Worm (Caenorhabditis elegans) whole organism, young adult: ENCODE measurements around the gene dmd-5.
A peak's percentile ranks its signal among the peaks of the same experiment; 100 is the strongest.

Experiments
- B0261.1 ChIP-seq: sonication (generic microtip); optimal IDR thresholded peaks from 2 replicates; lab custom pipeline; 2016; ENCODE audit warnings: mild to moderate bottlenecking, missing genetic modification characterization, moderate library complexity, missing compliant biosample characterization
- B0336.3 ChIP-seq: fragments of 200-800 bp; sonication (Bioruptor generic); IDR thresholded peaks from 2 replicates; pipeline ENCODE4 v1.3.6; 2022; ENCODE audit warnings: missing genetic modification characterization, missing compliant biosample characterization
- C06A6.2 ChIP-seq: fragments of 200-800 bp; sonication (Bioruptor generic); conservative IDR thresholded peaks from 2 replicates; pipeline ENCODE4 v1.3.6; 2022; ENCODE audit warnings: missing genetic modification characterization, missing compliant biosample characterization
- C17E4.6 ChIP-seq: fragments of 200-800 bp; sonication (Bioruptor generic); IDR thresholded peaks from 2 replicates; pipeline ENCODE4 v1.3.6; 2022; ENCODE audit warnings: missing genetic modification reagents, missing genetic modification characterization, missing compliant biosample characterization
- F23B12.7 ChIP-seq: sonication (generic microtip); optimal IDR thresholded peaks from 2 replicates; lab custom pipeline; 2017; ENCODE audit warnings: missing genetic modification characterization, mild to moderate bottlenecking, missing compliant biosample characterization, antibody characterized with exemption, moderate library complexity; ENCODE audit not compliant: insufficient read depth
- F37B4.10 ChIP-seq: fragments of 200-800 bp; sonication (Bioruptor generic); IDR thresholded peaks from 2 replicates; pipeline ENCODE4 v1.3.6; 2022; ENCODE audit warnings: missing genetic modification characterization, missing compliant biosample characterization
- F55B11.4 ChIP-seq: sonication (generic microtip); optimal IDR thresholded peaks from 2 replicates; lab custom pipeline; 2016; ENCODE audit warnings: missing compliant biosample characterization, missing genetic modification characterization, borderline replicate concordance; ENCODE audit not compliant: insufficient read depth
- K12H6.12 ChIP-seq: fragments of 200-800 bp; sonication (Bioruptor generic); optimal IDR thresholded peaks from 2 replicates; lab custom pipeline; 2018; ENCODE audit warnings: mild to moderate bottlenecking, missing genetic modification characterization, missing compliant biosample characterization
- Y56A3A.18 ChIP-seq: fragments of 200-800 bp; sonication (Bioruptor generic); IDR thresholded peaks from 2 replicates; pipeline ENCODE4 v1.3.6; 2022; ENCODE audit warnings: missing genetic modification reagents, missing genetic modification characterization, missing compliant biosample characterization
- Y67H2A.10 ChIP-seq: fragments of 200-800 bp; sonication (Bioruptor generic); conservative IDR thresholded peaks from 2 replicates; pipeline ENCODE4 v1.3.6; 2022; ENCODE audit warnings: missing genetic modification reagents, missing genetic modification characterization, missing compliant biosample characterization
- Y95B8A.8 ChIP-seq: fragments of 200-800 bp; sonication (Bioruptor generic); IDR thresholded peaks from 2 replicates; pipeline ENCODE4 v1.3.6; 2022; ENCODE audit warnings: missing genetic modification reagents, missing genetic modification characterization, missing compliant biosample characterization
- ama-1 ChIP-seq, 3 experiments: fragments of 150-350 bp in 1 of 3; sonication (generic microtip) in 2 of 3; optimal IDR thresholded peaks; 2 replicates each; lab custom pipeline; 2014 to 2018; ENCODE audit warnings: missing biosample characterization in 2 of 3, missing genetic modification characterization in 2 of 3, missing genetic modification reagents in 2 of 3
- aptf-3 ChIP-seq: fragments of 200-800 bp; sonication (Bioruptor generic); IDR thresholded peaks from 2 replicates; pipeline ENCODE4 v1.3.6; 2022; ENCODE audit warnings: missing genetic modification characterization, missing compliant biosample characterization
- attf-3 ChIP-seq: fragments of 200-800 bp; sonication (Bioruptor generic); conservative IDR thresholded peaks from 2 replicates; pipeline ENCODE4 v1.3.6; 2022; ENCODE audit warnings: missing genetic modification reagents, missing genetic modification characterization, missing compliant biosample characterization
- attf-6 ChIP-seq: fragments of 200-800 bp; sonication (Bioruptor generic); IDR thresholded peaks from 2 replicates; pipeline ENCODE4 v1.3.6; 2022; ENCODE audit warnings: missing genetic modification reagents, missing genetic modification characterization, missing compliant biosample characterization
- ccch-3 ChIP-seq: fragments of 200-800 bp; sonication (Bioruptor generic); optimal IDR thresholded peaks from 2 replicates; lab custom pipeline; 2018; ENCODE audit warnings: mild to moderate bottlenecking, missing genetic modification characterization, missing compliant biosample characterization
- cebp-2 ChIP-seq: fragments of 200-800 bp; sonication (Bioruptor generic); IDR thresholded peaks from 2 replicates; pipeline ENCODE4 v1.3.6; 2022; ENCODE audit warnings: missing genetic modification characterization, missing compliant biosample characterization
- ceh-40 ChIP-seq: fragments of 200-800 bp; sonication (Bioruptor generic); IDR thresholded peaks from 2 replicates; pipeline ENCODE4 v1.3.6; 2022; ENCODE audit warnings: missing genetic modification characterization, missing compliant biosample characterization
- ceh-58 ChIP-seq: fragments of 200-800 bp; sonication (Bioruptor generic); IDR thresholded peaks from 2 replicates; pipeline ENCODE4 v1.3.6; 2022; ENCODE audit warnings: missing genetic modification characterization, missing compliant biosample characterization
- ceh-79 ChIP-seq: sonication (generic microtip); optimal IDR thresholded peaks from 2 replicates; lab custom pipeline; 2017; ENCODE audit warnings: mild to moderate bottlenecking, missing genetic modification characterization, missing compliant biosample characterization
- chd-7 ChIP-seq: sonication (generic microtip); optimal IDR thresholded peaks from 2 replicates; lab custom pipeline; 2016; ENCODE audit warnings: mild to moderate bottlenecking, missing genetic modification characterization, moderate library complexity, missing compliant biosample characterization
- die-1 ChIP-seq: sonication (generic microtip); optimal IDR thresholded peaks from 2 replicates; lab custom pipeline; 2016; ENCODE audit warnings: missing genotype, mild to moderate bottlenecking, missing genetic modification characterization, missing compliant biosample characterization
- dox-1 ChIP-seq: fragments of 200-800 bp; sonication (Bioruptor generic); IDR thresholded peaks from 2 replicates; pipeline ENCODE4 v1.3.6; 2022; ENCODE audit warnings: missing genetic modification reagents, missing genetic modification characterization, missing compliant biosample characterization
- efl-1 ChIP-seq: fragments of 150-350 bp; optimal IDR thresholded peaks from 2 replicates; lab custom pipeline; 2014; ENCODE audit warnings: missing biosample characterization, missing genetic modification reagents, missing genetic modification characterization
- egl-18 ChIP-seq: fragments of 200-800 bp; sonication (Bioruptor generic); IDR thresholded peaks from 2 replicates; pipeline ENCODE4 v1.3.6; 2022; ENCODE audit warnings: missing genetic modification reagents, missing genetic modification characterization, missing compliant biosample characterization
- ekl-4 ChIP-seq: fragments of 200-800 bp; sonication (Bioruptor generic); IDR thresholded peaks from 2 replicates; pipeline ENCODE4 v1.3.6; 2022; ENCODE audit warnings: missing genetic modification reagents, missing genetic modification characterization, missing compliant biosample characterization
- ets-4 ChIP-seq: fragments of 200-800 bp; sonication (Bioruptor generic); optimal IDR thresholded peaks from 2 replicates; lab custom pipeline; 2018; ENCODE audit warnings: mild to moderate bottlenecking, missing genetic modification characterization, missing compliant biosample characterization
- hlh-12 ChIP-seq: sonication (generic microtip); optimal IDR thresholded peaks from 2 replicates; lab custom pipeline; 2016; ENCODE audit warnings: missing genetic modification characterization, missing compliant biosample characterization
- hlh-26 ChIP-seq: fragments of 200-800 bp; sonication (Bioruptor generic); conservative IDR thresholded peaks from 2 replicates; pipeline ENCODE4 v1.3.6; 2022; ENCODE audit warnings: missing genetic modification reagents, missing genetic modification characterization, missing compliant biosample characterization
- let-607 ChIP-seq, 2 experiments: fragments of 200-800 bp in 1 of 2; sonication (Bioruptor generic) in 1 of 2; sonication (generic microtip) in 1 of 2; optimal IDR thresholded peaks; 2 replicates each; lab custom pipeline; 2016 to 2018; ENCODE audit warnings: mild to moderate bottlenecking in 2 of 2, missing compliant biosample characterization in 2 of 2, missing genetic modification characterization in 2 of 2, moderate library complexity in 2 of 2, missing genotype in 1 of 2
- lin-26 ChIP-seq: fragments of 200-800 bp; sonication (Bioruptor generic); IDR thresholded peaks from 2 replicates; pipeline ENCODE4 v1.3.6; 2022; ENCODE audit warnings: missing genetic modification reagents, missing genetic modification characterization, missing compliant biosample characterization
- lsl-1 ChIP-seq: fragments of 200-800 bp; sonication (Bioruptor generic); optimal IDR thresholded peaks from 2 replicates; lab custom pipeline; 2018; ENCODE audit warnings: mild to moderate bottlenecking, missing genetic modification characterization, moderate library complexity, missing compliant biosample characterization
- lsy-27 ChIP-seq: sonication (generic microtip); optimal IDR thresholded peaks from 2 replicates; lab custom pipeline; 2017; ENCODE audit warnings: missing genetic modification characterization, mild to moderate bottlenecking, missing compliant biosample characterization, antibody characterized with exemption, missing genotype, borderline replicate concordance; ENCODE audit not compliant: insufficient read depth
- madf-10 ChIP-seq: sonication (generic microtip); optimal IDR thresholded peaks from 2 replicates; lab custom pipeline; 2016; ENCODE audit warnings: mild to moderate bottlenecking, missing genetic modification characterization, missing compliant biosample characterization
- mcd-1 ChIP-seq: fragments of 200-800 bp; sonication (Bioruptor generic); IDR thresholded peaks from 2 replicates; pipeline ENCODE4 v1.3.6; 2022; ENCODE audit warnings: missing genetic modification reagents, missing genetic modification characterization, missing compliant biosample characterization
- mes-4 ChIP-seq: sonication (generic microtip); optimal IDR thresholded peaks from 2 replicates; lab custom pipeline; 2016; ENCODE audit warnings: missing genotype, missing genetic modification characterization, missing compliant biosample characterization
- mxl-1 ChIP-seq: sonication (generic microtip); optimal IDR thresholded peaks from 2 replicates; lab custom pipeline; 2016; ENCODE audit warnings: missing genetic modification characterization, missing compliant biosample characterization
- nhr-120 ChIP-seq: fragments of 200-800 bp; sonication (Bioruptor generic); IDR thresholded peaks from 2 replicates; pipeline ENCODE4 v1.3.6; 2022; ENCODE audit warnings: missing genetic modification characterization, missing compliant biosample characterization
- nhr-27 ChIP-seq: fragments of 200-800 bp; sonication (Bioruptor generic); optimal IDR thresholded peaks from 2 replicates; lab custom pipeline; 2018; ENCODE audit warnings: mild to moderate bottlenecking, missing genetic modification characterization, moderate library complexity, missing compliant biosample characterization
- rpc-1 ChIP-seq, 2 experiments: fragments of 150-350 bp in 1 of 2; sonication (generic microtip) in 1 of 2; optimal IDR thresholded peaks; 2 replicates each; lab custom pipeline; 2014 to 2018; ENCODE audit warnings: missing biosample characterization in 1 of 2, missing genetic modification characterization in 1 of 2, missing genetic modification reagents in 1 of 2, missing genotype in 1 of 2
- snpc-4 ChIP-seq, 5 experiments: fragments of 150-350 bp in 1 of 5; sonication (generic microtip) in 4 of 5; optimal IDR thresholded peaks; 2 replicates each; lab custom pipeline; 2014 to 2018; ENCODE audit warnings: missing genetic modification characterization in 5 of 5, missing biosample characterization in 3 of 5, antibody characterized with exemption in 2 of 5, mild to moderate bottlenecking in 2 of 5, missing compliant biosample characterization in 2 of 5, missing genotype in 2 of 5, moderate library complexity in 2 of 5, missing genetic modification reagents in 1 of 5
- sptf-2 ChIP-seq: fragments of 200-800 bp; sonication (Bioruptor generic); optimal IDR thresholded peaks from 2 replicates; lab custom pipeline; 2018; ENCODE audit warnings: mild to moderate bottlenecking, missing genetic modification characterization, missing compliant biosample characterization
- unc-62 ChIP-seq: fragments of 150-350 bp; optimal IDR thresholded peaks from 2 replicates; lab custom pipeline; 2014; ENCODE audit warnings: missing biosample characterization, missing genetic modification reagents, missing genetic modification characterization
- ztf-28 ChIP-seq: fragments of 200-800 bp; sonication (Bioruptor generic); IDR thresholded peaks from 2 replicates; pipeline ENCODE4 v1.3.6; 2022; ENCODE audit warnings: missing genetic modification reagents, missing genetic modification characterization, missing compliant biosample characterization
- ztf-6 ChIP-seq: fragments of 200-800 bp; sonication (Bioruptor generic); IDR thresholded peaks from 2 replicates; pipeline ENCODE4 v1.3.6; 2022; ENCODE audit warnings: missing genetic modification reagents, missing genetic modification characterization, missing compliant biosample characterization

Gene dmd-5

ce11 chrII:5774879-5775278 is 859 bp upstream of the dmd-5 start:
- no peak for TF ChIP-seq ama-1 (optimal IDR thresholded peaks at IDR 0.05; lab: Kevin White, UChicago)
- no peak for TF ChIP-seq ama-1 (GFP tag; optimal IDR thresholded peaks at IDR 0.05; lab: Kevin White, UChicago)
- TF ChIP-seq, all 124 proteins: peak for 0

ce11 chrII:5772547-5773142 is 1.4 kb downstream of the dmd-5 start:
- TF ChIP-seq rpc-1 (optimal IDR thresholded peaks at IDR 0.05; lab: Kevin White, UChicago) (peak; percentile 64), rpc-1 (tag; optimal IDR thresholded peaks at IDR 0.05; lab: Kevin White, UChicago) (peak; percentile 81), Y56A3A.18 (peak; percentile 55; the same call in 1 of the 2 replicates), ztf-6 (GFP tag; lab: Robert Waterston, UW) (peak; percentile 73; the same call in 1 of the 2 replicates), aptf-3 (GFP tag; lab: Robert Waterston, UW) (no peak), K12H6.12 (peak; percentile 13), lin-26 (GFP tag; lab: Robert Waterston, UW) (peak; percentile 86), mes-4 (tag; lab: Kevin White, UChicago) (no peak), mcd-1 (GFP tag; lab: Robert Waterston, UW) (peak; percentile 38; the same call in 1 of the 2 replicates), C06A6.2 (GFP tag; lab: Robert Waterston, UW) (no peak), madf-10 (tag; lab: Kevin White, UChicago) (peak; percentile 25), die-1 (tag; lab: Kevin White, UChicago) (peak; percentile 66), nhr-120 (GFP tag; lab: Robert Waterston, UW) (no peak), F23B12.7 (tag; lab: Kevin White, UChicago) (no peak), egl-18 (GFP tag; lab: Robert Waterston, UW) (no peak), lsl-1 (GFP tag; lab: Kevin White, UChicago) (no peak), chd-7 (peak; percentile 52), ceh-58 (GFP tag; lab: Robert Waterston, UW) (no peak), hlh-26 (GFP tag; lab: Robert Waterston, UW) (no peak), efl-1 (GFP tag; lab: Kevin White, UChicago) (no peak), snpc-4 (GFP tag; optimal IDR thresholded peaks at IDR 0.05; lab: Kevin White, UChicago) (no peak), snpc-4 (tag; optimal IDR thresholded peaks at IDR 0.05; lab: Kevin White, UChicago) (peak in 3 of 4 experiments; percentile 0 to 70 (median 62)), ceh-79 (no peak), hlh-12 (tag; lab: Kevin White, UChicago) (no peak), Y95B8A.8 (no peak), let-607 (tag; optimal IDR thresholded peaks at IDR 0.05; lab: Kevin White, UChicago) (no peak), ekl-4 (GFP tag; lab: Robert Waterston, UW) (0 out of 2 replicates have a peak, but pooled peaks have one; percentile 11), ceh-40 (GFP tag; lab: Robert Waterston, UW) (no peak), cebp-2 (GFP tag; lab: Robert Waterston, UW) (no peak), attf-3 (GFP tag; lab: Robert Waterston, UW) (no peak), lsy-27 (tag; lab: Kevin White, UChicago) (no peak), Y67H2A.10 (GFP tag; lab: Robert Waterston, UW) (no peak), F55B11.4 (tag; lab: Kevin White, UChicago) (no peak), ccch-3 (GFP tag; lab: Kevin White, UChicago) (no peak), sptf-2 (GFP tag; lab: Kevin White, UChicago) (no peak), C17E4.6 (GFP tag; lab: Robert Waterston, UW) (no peak), ztf-28 (GFP tag; lab: Robert Waterston, UW) (0 out of 2 replicates have a peak, but pooled peaks have one; percentile 50), attf-6 (GFP tag; lab: Robert Waterston, UW) (peak; percentile 24; the same call in 1 of the 2 replicates), dox-1 (GFP tag; lab: Robert Waterston, UW) (peak; percentile 73), mxl-1 (tag; lab: Kevin White, UChicago) (peak; percentile 30), ets-4 (GFP tag; lab: Kevin White, UChicago) (no peak), unc-62 (GFP tag; lab: Kevin White, UChicago) (no peak), B0336.3 (GFP tag; lab: Robert Waterston, UW) (no peak), B0261.1 (tag; lab: Kevin White, UChicago) (peak; percentile 90), F37B4.10 (GFP tag; lab: Robert Waterston, UW) (no peak), nhr-27 (tag; lab: Kevin White, UChicago) (no peak)
